Fruit fly (Drosophila melanogaster) S2 (cell line): Measurements from ENCODE around the gene kibra.

Source experiments
- CG8478 ChIP-seq: fragments of >200 bp; optimal IDR thresholded peaks from 2 replicates; lab custom pipeline; 2018
- CTCF ChIP-seq, 2 experiments: fragments of >200 bp; optimal IDR thresholded peaks; 2 replicates each; lab custom pipeline; 2018

The kibra gene

dm6 chr3R:14734623-14735392 lies 10.7 kb upstream of the kibra start:
- no peak for TF ChIP-seq CG8478 (lab: Kevin White, UChicago)
- no peak for TF ChIP-seq CTCF (optimal IDR thresholded peaks at IDR 0.05; lab: Kevin White, UChicago)

- no peak for TF ChIP-seq CTCF (optimal IDR thresholded peaks at IDR 0.05; lab: Kevin White, UChicago)
- no peak for TF ChIP-seq CG8478 (lab: Kevin White, UChicago)
These were observed 9.9 kb upstream of the kibra start for dm6 chr3R:14733937-14734336.

- TF ChIP-seq CG8478 (lab: Kevin White, UChicago) (no peak), CTCF (optimal IDR thresholded peaks at IDR 0.05; lab: Kevin White, UChicago) (no peak)
These were observed 9.4 kb upstream of the kibra start for dm6 chr3R:14733425-14733824.

dm6 chr3R:14731781-14732100 lies 7.7 kb upstream of the kibra start:
- TF ChIP-seq CG8478 (lab: Kevin White, UChicago): no peak
- TF ChIP-seq CTCF (optimal IDR thresholded peaks at IDR 0.05; lab: Kevin White, UChicago): no peak

dm6 chr3R:14731061-14731780 lies 7.2 kb upstream of the kibra start, which contains the start of gene CG7530:
Gene CG7530, minus strand, starts transcription at chr3R:14731509.
- TF ChIP-seq CTCF (optimal IDR thresholded peaks at IDR 0.05; lab: Kevin White, UChicago) (no peak), CG8478 (lab: Kevin White, UChicago) (no peak)

dm6 chr3R:14730595-14730994 lies 6.5 kb upstream of the kibra start:
- TF ChIP-seq CG8478 (lab: Kevin White, UChicago) (no peak), CTCF (optimal IDR thresholded peaks at IDR 0.05; lab: Kevin White, UChicago) (no peak)

- TF ChIP-seq CTCF (optimal IDR thresholded peaks at IDR 0.05; lab: Kevin White, UChicago) (no peak), CG8478 (lab: Kevin White, UChicago) (no peak)
These were observed 5.8 kb upstream of the kibra start for dm6 chr3R:14729686-14730493.

- TF ChIP-seq CG8478 (lab: Kevin White, UChicago) (no peak), CTCF (optimal IDR thresholded peaks at IDR 0.05; lab: Kevin White, UChicago) (no peak)
These were observed 4.9 kb upstream of the kibra start for dm6 chr3R:14728713-14729685.

- TF ChIP-seq CG8478 (lab: Kevin White, UChicago): no peak
- TF ChIP-seq CTCF (optimal IDR thresholded peaks at IDR 0.05; lab: Kevin White, UChicago): no peak
These were observed 419 bp upstream of the kibra start for dm6 chr3R:14724501-14724859.

dm6 chr3R:14723355-14723670 lies 748 bp downstream of the kibra start:
- TF ChIP-seq CG8478 (lab: Kevin White, UChicago) (no peak), CTCF (optimal IDR thresholded peaks at IDR 0.05; lab: Kevin White, UChicago) (no peak)

dm6 chr3R:14721942-14722939 lies 1.8 kb downstream of the kibra start:
- TF ChIP-seq CTCF (optimal IDR thresholded peaks at IDR 0.05; lab: Kevin White, UChicago) (no peak), CG8478 (lab: Kevin White, UChicago) (no peak)

dm6 chr3R:14720885-14721284 lies 3.2 kb downstream of the kibra start:
- TF ChIP-seq CG8478 (lab: Kevin White, UChicago): no peak
- no peak for TF ChIP-seq CTCF (optimal IDR thresholded peaks at IDR 0.05; lab: Kevin White, UChicago)

- TF ChIP-seq CG8478 (lab: Kevin White, UChicago) (no peak), CTCF (optimal IDR thresholded peaks at IDR 0.05; lab: Kevin White, UChicago) (no peak)
These were observed 3.9 kb downstream of the kibra start for dm6 chr3R:14720130-14720529.
